Fruit fly (Drosophila melanogaster): Measurements from ENCODE around the gene sba.

Gene sba

dm6 chr3R:23958091-23958838 lies 35.5 kb upstream of the sba start, which contains the start of the genes GluProRS and AP-1sigma (continued):
- TF ChIP-seq sim (GFP tag; IDR thresholded peaks at IDR 0.05) (peak; percentile 87), H15 (GFP tag; IDR thresholded peaks at IDR 0.05) (peak; percentile 94), E2f2 (GFP tag; IDR thresholded peaks at IDR 0.05) (peak; percentile 69), ara (GFP tag; IDR thresholded peaks at IDR 0.05) (peak; percentile 93), CG18262 (tag; optimal IDR thresholded peaks at IDR 0.05) (peak; percentile 87)

dm6 chr3R:23955380-23955779 lies 32.6 kb upstream of the sba start:
- TF ChIP-seq CG11695 (GFP tag; IDR thresholded peaks at IDR 0.05) = no peak
- no peak for TF ChIP-seq insv (GFP tag; optimal IDR thresholded peaks at IDR 0.05)
- TF ChIP-seq sens (GFP tag) = peak; percentile 64
- TF ChIP-seq CG3163 (GFP tag; optimal IDR thresholded peaks at IDR 0.05) = peak; percentile 66
- no peak for TF ChIP-seq ind (GFP tag; optimal IDR thresholded peaks at IDR 0.05)
- TF ChIP-seq bbx (GFP tag; IDR thresholded peaks at IDR 0.05; ENCODE audit: partially characterized antibody) = 0 out of 2 replicates have a peak, but pooled peaks have one; percentile 18
- no peak for TF ChIP-seq vfl (GFP tag; optimal IDR thresholded peaks at IDR 0.05)
- TF ChIP-seq aop (GFP tag; IDR thresholded peaks at IDR 0.05) = no peak
- no peak for TF ChIP-seq ATbp (GFP tag; optimal IDR thresholded peaks at IDR 0.05)
- no peak for TF ChIP-seq slp2 (GFP tag; optimal IDR thresholded peaks at IDR 0.05)
- no peak for TF ChIP-seq BEAF-32 (GFP tag; optimal IDR thresholded peaks at IDR 0.05)
- no peak for TF ChIP-seq Dfd (GFP tag; optimal IDR thresholded peaks at IDR 0.05)
- TF ChIP-seq nom (GFP tag; optimal IDR thresholded peaks at IDR 0.05) = peak; percentile 40
- TF ChIP-seq Blimp-1 (GFP tag; optimal IDR thresholded peaks at IDR 0.05) = peak; percentile 93
- 0 out of 3 replicates have a peak, but pooled peaks have one; percentile 17 for TF ChIP-seq ci (GFP tag; IDR thresholded peaks at IDR 0.05)
- TF ChIP-seq crp (GFP tag; optimal IDR thresholded peaks at IDR 0.05) = peak in 1 of 2 experiments; percentile 49
- TF ChIP-seq so (GFP tag; IDR thresholded peaks at IDR 0.05) = no peak
- TF ChIP-seq H15 (GFP tag; IDR thresholded peaks at IDR 0.05) = no peak
- TF ChIP-seq cas (GFP tag; IDR thresholded peaks at IDR 0.05) = no peak
- TF ChIP-seq Dll (GFP tag; IDR thresholded peaks at IDR 0.05; ENCODE audit: partially characterized antibody) = no peak
- no peak for TF ChIP-seq CG32532 (GFP tag; IDR thresholded peaks at IDR 0.05)
- TF ChIP-seq row (GFP tag; IDR thresholded peaks at IDR 0.05) = peak; percentile 30; the same call in 1 of the 3 replicates
- no peak for TF ChIP-seq CG3407 (GFP tag; optimal IDR thresholded peaks at IDR 0.05)
- peak; percentile 70 for TF ChIP-seq CG17385 (GFP tag; optimal IDR thresholded peaks at IDR 0.05)
- peak in 1 of 2 experiments; percentile 88 for TF ChIP-seq Eip74EF (GFP tag; optimal IDR thresholded peaks at IDR 0.05)
- no peak for TF ChIP-seq Hr39 (optimal IDR thresholded peaks at IDR 0.05)
- TF ChIP-seq NK7.1 (GFP tag; optimal IDR thresholded peaks at IDR 0.05) = no peak
- no peak for TF ChIP-seq GATAe (GFP tag; conservative IDR thresholded peaks at IDR 0.05)
- no peak for TF ChIP-seq Bdp1 (GFP tag; optimal IDR thresholded peaks at IDR 0.05)
- TF ChIP-seq D19A (tag; optimal IDR thresholded peaks at IDR 0.05) = peak; percentile 81
- no peak for TF ChIP-seq kni (GFP tag; optimal IDR thresholded peaks at IDR 0.05)
- TF ChIP-seq Trl (optimal IDR thresholded peaks at IDR 0.05) = peak; percentile 61 to 64
- TF ChIP-seq Trl (GFP tag; optimal IDR thresholded peaks at IDR 0.05) = no peak
- TF ChIP-seq hkb (optimal IDR thresholded peaks at IDR 0.05) = no peak
- 0 out of 2 replicates have a peak, but pooled peaks have one; percentile 34 for TF ChIP-seq hkb (GFP tag; IDR thresholded peaks at IDR 0.05)
- no peak for TF ChIP-seq gro (GFP tag; optimal IDR thresholded peaks at IDR 0.05)
- TF ChIP-seq Hr51 (GFP tag; optimal IDR thresholded peaks at IDR 0.05) = no peak

Data from whole organism, embryonic.